Worm (Caenorhabditis elegans): ENCODE measurements around the gene F14D2.5.

ce11 chrII:3374779-3375178, 34.4 kb downstream of the F14D2.5 start, which contains the start of gene bath-10:
- TF ChIP-seq ztf-11 (tag; optimal IDR thresholded peaks at IDR 0.05) (no peak), nhr-11 (tag; optimal IDR thresholded peaks at IDR 0.05) (no peak)
